Worm (Caenorhabditis elegans): ENCODE data around the gene Y116F11B.9.

The Y116F11B.9 gene

ce11 chrV:19856933-19857332, 10.8 kb downstream of the Y116F11B.9 start:
- TF ChIP-seq ceh-91 (GFP tag; IDR thresholded peaks at IDR 0.05), result no peak
- peak; percentile 59; the same call in 1 of the 2 replicates for TF ChIP-seq zfh-2 (GFP tag; conservative IDR thresholded peaks at IDR 0.05)

DNA sequence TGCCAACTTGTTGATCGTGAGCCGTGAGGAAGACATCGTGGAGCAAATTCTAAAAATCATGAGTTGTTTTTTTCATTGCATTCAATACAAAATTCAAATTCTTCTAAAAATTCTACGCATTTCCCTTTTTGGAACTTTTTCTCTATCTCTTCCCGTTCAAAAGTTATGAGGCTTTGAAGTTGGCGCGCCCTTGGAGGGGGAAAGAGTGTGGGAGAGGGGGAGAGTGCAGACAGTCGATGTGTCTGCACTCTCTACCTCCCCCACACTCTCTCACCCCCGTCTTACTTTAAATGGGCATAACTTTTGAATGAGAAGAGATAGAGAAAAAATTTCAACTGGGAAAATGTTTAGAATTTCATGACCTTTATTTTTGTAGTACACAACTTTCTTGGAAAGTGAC, 11.4 kb downstream of the Y116F11B.9 start:
- TF ChIP-seq ets-4 (GFP tag; optimal IDR thresholded peaks at IDR 0.05) (no peak), B0035.1 (tag; optimal IDR thresholded peaks at IDR 0.05) (no peak), K11D2.4 (GFP tag; IDR thresholded peaks at IDR 0.05) (no peak), hmg-1.2 (GFP tag; IDR thresholded peaks at IDR 0.05) (peak; percentile 62), athp-1 (tag; optimal IDR thresholded peaks at IDR 0.05) (no peak), ceh-58 (GFP tag; IDR thresholded peaks at IDR 0.05) (0 out of 2 replicates have a peak, but pooled peaks have one; percentile 80), him-1 (tag; optimal IDR thresholded peaks at IDR 0.05) (no peak), K12H6.12 (tag; optimal IDR thresholded peaks at IDR 0.05) (no peak), tbx-9 (tag; optimal IDR thresholded peaks at IDR 0.05; ENCODE audit: borderline replicate concordance) (no peak), hmg-20 (GFP tag; IDR thresholded peaks at IDR 0.05) (no peak), ztf-3 (GFP tag; optimal IDR thresholded peaks at IDR 0.05) (no peak), sdz-38 (tag; optimal IDR thresholded peaks at IDR 0.05) (no peak), F23B12.7 (tag; optimal IDR thresholded peaks at IDR 0.05; ENCODE audit: insufficient read depth) (no peak), nfyb-1 (GFP tag; IDR thresholded peaks at IDR 0.05) (no peak), ceh-100 (GFP tag; IDR thresholded peaks at IDR 0.05) (no peak), T07F8.4 (tag; optimal IDR thresholded peaks at IDR 0.05) (no peak), attf-3 (GFP tag; conservative IDR thresholded peaks at IDR 0.05) (no peak; the same call in 1 of the 2 replicates), egrh-3 (GFP tag; IDR thresholded peaks at IDR 0.05) (0 out of 2 replicates have a peak, but pooled peaks have one; percentile 7), bed-2 (GFP tag; IDR thresholded peaks at IDR 0.05) (no peak), egl-44 (GFP tag; IDR thresholded peaks at IDR 0.05) (no peak), Y56A3A.18 (GFP tag; IDR thresholded peaks at IDR 0.05) (no peak), snpc-1.1 (tag; optimal IDR thresholded peaks at IDR 0.05; ENCODE audit: insufficient read depth) (no peak), die-1 (tag; optimal IDR thresholded peaks at IDR 0.05) (no peak), nhr-80 (tag; optimal IDR thresholded peaks at IDR 0.05) (no peak), fkh-3 (tag; optimal IDR thresholded peaks at IDR 0.05) (no peak)

DNA sequence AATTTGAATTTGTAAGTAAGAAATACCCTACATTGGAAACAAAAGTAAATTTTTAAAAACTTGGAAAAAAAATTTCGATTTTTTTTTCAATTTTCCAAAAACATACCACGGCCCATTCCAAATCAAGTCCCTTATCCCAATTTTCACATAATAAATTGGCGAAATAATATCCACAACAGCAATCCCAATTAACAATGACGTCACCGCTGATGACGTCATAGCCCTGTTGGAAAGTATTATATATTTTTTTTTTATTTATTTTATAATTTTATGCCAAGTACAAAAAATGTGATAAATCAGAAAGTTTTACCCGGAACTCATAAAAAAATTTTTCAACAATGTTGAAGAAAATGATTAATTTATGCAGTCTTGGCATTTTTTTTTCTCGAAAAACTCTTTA, 14.2 kb downstream of the Y116F11B.9 start:
- TF ChIP-seq lin-40 (tag; optimal IDR thresholded peaks at IDR 0.05), result no peak
- no peak for TF ChIP-seq nfyb-1 (GFP tag; IDR thresholded peaks at IDR 0.05)
- no peak for TF ChIP-seq D2030.7 (GFP tag; IDR thresholded peaks at IDR 0.05)
- no peak for TF ChIP-seq B0336.3 (GFP tag; IDR thresholded peaks at IDR 0.05)
- TF ChIP-seq hmg-1.2 (GFP tag; IDR thresholded peaks at IDR 0.05), result no peak
- TF ChIP-seq zim-3 (tag; optimal IDR thresholded peaks at IDR 0.05), result no peak
- TF ChIP-seq die-1 (tag; optimal IDR thresholded peaks at IDR 0.05), result no peak
- no peak for TF ChIP-seq ceh-58 (GFP tag; IDR thresholded peaks at IDR 0.05)
- TF ChIP-seq T26A5.8 (tag; optimal IDR thresholded peaks at IDR 0.05), result no peak
- TF ChIP-seq snpc-4 (GFP tag; optimal IDR thresholded peaks at IDR 0.05), result no peak
- TF ChIP-seq snpc-4 (tag; optimal IDR thresholded peaks at IDR 0.05), result no peak
- TF ChIP-seq nhr-179 (tag; optimal IDR thresholded peaks at IDR 0.05), result no peak

DNA sequence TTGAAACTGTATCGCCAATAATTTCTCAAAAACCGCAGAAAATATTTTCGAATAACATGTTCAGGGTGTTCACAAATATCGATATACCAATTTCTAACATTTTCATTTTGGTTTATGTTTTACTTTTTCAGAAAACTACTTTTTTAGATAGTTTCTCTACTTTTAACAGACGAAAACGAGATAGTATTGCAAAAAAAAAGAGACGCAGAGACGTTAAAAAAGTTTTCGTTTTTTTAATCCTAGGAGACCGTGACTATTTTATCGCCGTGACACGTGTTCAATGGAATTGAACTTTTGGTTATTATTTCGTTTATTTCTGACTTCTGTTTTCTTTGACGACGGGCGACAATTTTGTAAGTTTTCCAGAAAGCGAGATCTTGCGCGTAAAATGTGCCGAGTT, 19.8 kb downstream of the Y116F11B.9 start, which contains the start of gene Y116F11B.7:
Y116F11B.7 (plus strand) TSS at position 301 of the 400 bp plus-strand sequence.
- TF ChIP-seq bed-2 (GFP tag; IDR thresholded peaks at IDR 0.05), result no peak
- TF ChIP-seq hlh-12 (tag; optimal IDR thresholded peaks at IDR 0.05), result no peak
- TF ChIP-seq unc-130 (GFP tag; optimal IDR thresholded peaks at IDR 0.05), result no peak
- no peak for TF ChIP-seq tbp1 (GFP tag; optimal IDR thresholded peaks at IDR 0.05)
- no peak for TF ChIP-seq aptf-2 (GFP tag; conservative IDR thresholded peaks at IDR 0.05)
- TF ChIP-seq Y67H2A.10 (GFP tag; conservative IDR thresholded peaks at IDR 0.05), result no peak
- no peak for TF ChIP-seq aptf-3 (GFP tag; IDR thresholded peaks at IDR 0.05)
- no peak for TF ChIP-seq athp-1 (tag; optimal IDR thresholded peaks at IDR 0.05)
- no peak for TF ChIP-seq ztf-25 (GFP tag; IDR thresholded peaks at IDR 0.05)
- TF ChIP-seq ets-4 (GFP tag; optimal IDR thresholded peaks at IDR 0.05), result no peak
- no peak for TF ChIP-seq ceh-100 (GFP tag; IDR thresholded peaks at IDR 0.05)
